Fruit fly (Drosophila melanogaster) whole organism, prepupa: Measurements from ENCODE around the gene Use1.
A peak's percentile ranks its signal among the peaks of the same experiment; 100 is the strongest.

Source experiments
- Blimp-1 ChIP-seq: fragments of 200-800 bp; sonication (Bioruptor generic); optimal IDR thresholded peaks from 3 replicates; lab custom pipeline; 2017; ENCODE audit warnings: missing biosample characterization, missing genetic modification characterization, mild to moderate bottlenecking, moderate library complexity, missing genetic modification reagents
- CG10631 ChIP-seq: fragments of 200-800 bp; sonication (Bioruptor generic); optimal IDR thresholded peaks from 2 replicates; lab custom pipeline; 2016; ENCODE audit warnings: missing biosample characterization, missing genetic modification characterization
- CG11762 ChIP-seq: fragments of 200-800 bp; sonication (Bioruptor generic); optimal IDR thresholded peaks from 3 replicates; lab custom pipeline; 2016; ENCODE audit warnings: missing biosample characterization, missing genetic modification characterization; ENCODE audit not compliant: insufficient read depth
- CG15336 ChIP-seq: fragments of 200-800 bp; sonication (Bioruptor generic); IDR thresholded peaks from 2 replicates; pipeline ENCODE4 v1.3.6; 2022; ENCODE audit warnings: missing biosample characterization, missing genetic modification characterization
- CG1621 ChIP-seq: fragments of 200-800 bp; sonication (Bioruptor generic); optimal IDR thresholded peaks from 3 replicates; lab custom pipeline; 2018; ENCODE audit warnings: missing biosample characterization, mild to moderate bottlenecking, missing genetic modification characterization
- CG16779 ChIP-seq: fragments of 200-800 bp; sonication (Bioruptor generic); optimal IDR thresholded peaks from 3 replicates; lab custom pipeline; 2017; ENCODE audit warnings: missing biosample characterization, mild to moderate bottlenecking, missing genetic modification characterization
- CG3032 ChIP-seq: fragments of 200-800 bp; optimal IDR thresholded peaks from 2 replicates; lab custom pipeline; 2019; ENCODE audit warnings: missing biosample characterization, mild to moderate bottlenecking, missing genetic modification characterization, moderate library complexity
- CG31627 ChIP-seq: fragments of 200-800 bp; sonication (Bioruptor generic); optimal IDR thresholded peaks from 3 replicates; lab custom pipeline; 2016; ENCODE audit warnings: missing biosample characterization, missing genetic modification characterization
- CG3919 ChIP-seq: fragments of 200-800 bp; sonication (Bioruptor generic); optimal IDR thresholded peaks from 3 replicates; lab custom pipeline; 2016; ENCODE audit warnings: missing biosample characterization, missing genetic modification characterization
- CG6163 ChIP-seq: fragments of 200-800 bp; sonication (Bioruptor generic); IDR thresholded peaks from 3 replicates; pipeline ENCODE4 v1.3.6; 2022; ENCODE audit warnings: missing biosample characterization, missing genetic modification characterization
- CG6276 ChIP-seq: fragments of 200-800 bp; sonication (Bioruptor generic); optimal IDR thresholded peaks from 2 replicates; lab custom pipeline; 2017; ENCODE audit warnings: missing biosample characterization, mild to moderate bottlenecking, missing genetic modification characterization
- CG6792 ChIP-seq: fragments of 200-800 bp; sonication (Bioruptor generic); optimal IDR thresholded peaks from 3 replicates; lab custom pipeline; 2016; ENCODE audit warnings: missing biosample characterization, missing genetic modification characterization
- CG6808 ChIP-seq: fragments of 200-800 bp; sonication (Bioruptor generic); optimal IDR thresholded peaks from 3 replicates; lab custom pipeline; 2017; ENCODE audit warnings: missing biosample characterization, missing genetic modification characterization, mild to moderate bottlenecking, moderate library complexity, missing genetic modification reagents
- CG6854 ChIP-seq: fragments of 200-800 bp; sonication (Bioruptor generic); optimal IDR thresholded peaks from 2 replicates; lab custom pipeline; 2017; ENCODE audit warnings: missing biosample characterization, mild to moderate bottlenecking, missing genetic modification characterization
- CG7368 ChIP-seq: fragments of 200-800 bp; sonication (Bioruptor generic); optimal IDR thresholded peaks from 3 replicates; lab custom pipeline; 2016; ENCODE audit warnings: missing biosample characterization, missing genetic modification characterization
- CG8119 ChIP-seq: fragments of 200-800 bp; sonication (Bioruptor generic); IDR thresholded peaks from 3 replicates; pipeline ENCODE4 v1.3.6; 2022; ENCODE audit warnings: missing biosample characterization, missing genetic modification characterization
- CG8319 ChIP-seq: fragments of 200-800 bp; sonication (Bioruptor generic); optimal IDR thresholded peaks from 3 replicates; lab custom pipeline; 2016; ENCODE audit warnings: missing biosample characterization, missing genetic modification characterization
- CG8632 ChIP-seq: fragments of 200-800 bp; sonication (Bioruptor generic); optimal IDR thresholded peaks from 3 replicates; lab custom pipeline; 2016; ENCODE audit warnings: missing biosample characterization, missing genetic modification characterization
- CG9139 ChIP-seq: fragments of 200-800 bp; sonication (Bioruptor generic); optimal IDR thresholded peaks from 3 replicates; lab custom pipeline; 2017; ENCODE audit warnings: missing biosample characterization, mild to moderate bottlenecking, missing genetic modification characterization
- Eip75B ChIP-seq: fragments of 200-800 bp; sonication (Bioruptor generic); optimal IDR thresholded peaks from 3 replicates; lab custom pipeline; 2016; ENCODE audit warnings: missing biosample characterization, missing genetic modification characterization
- Eip78C ChIP-seq: fragments of 200-800 bp; sonication (Bioruptor generic); peaks from one replicate; lab custom pipeline; 2016; ENCODE audit warnings: missing biosample characterization, missing genetic modification characterization
- Ets96B ChIP-seq: fragments of 200-800 bp; optimal IDR thresholded peaks from 2 replicates; lab custom pipeline; 2019; ENCODE audit warnings: missing biosample characterization, mild to moderate bottlenecking, missing genetic modification characterization, moderate library complexity
- Gug ChIP-seq: fragments of 200-800 bp; sonication (Bioruptor generic); IDR thresholded peaks from 2 replicates; pipeline ENCODE4 v1.3.6; 2022; ENCODE audit warnings: missing biosample characterization, missing genetic modification characterization
- Hr38 ChIP-seq: sonication (Bioruptor generic); optimal IDR thresholded peaks from 2 replicates; lab custom pipeline; 2016; ENCODE audit warnings: missing biosample characterization, missing genetic modification characterization
- Hr39 ChIP-seq: fragments of 200-800 bp; sonication (Bioruptor generic); optimal IDR thresholded peaks from 2 replicates; lab custom pipeline; 2016; ENCODE audit warnings: missing biosample characterization, missing genetic modification characterization
- Lpt ChIP-seq: fragments of 200-800 bp; sonication (Bioruptor generic); optimal IDR thresholded peaks from 3 replicates; lab custom pipeline; 2016; ENCODE audit warnings: missing biosample characterization, missing genetic modification characterization
- OdsH ChIP-seq: fragments of 200-800 bp; sonication (Bioruptor generic); optimal IDR thresholded peaks from 3 replicates; lab custom pipeline; 2016; ENCODE audit warnings: missing biosample characterization, missing genetic modification characterization
- Smox ChIP-seq: fragments of 200-800 bp; sonication (Bioruptor generic); optimal IDR thresholded peaks from 3 replicates; lab custom pipeline; 2016; ENCODE audit warnings: missing biosample characterization, missing genetic modification characterization
- Sox102F ChIP-seq: fragments of 200-800 bp; sonication (Bioruptor generic); optimal IDR thresholded peaks from 2 replicates; lab custom pipeline; 2016; ENCODE audit warnings: missing biosample characterization, mild to moderate bottlenecking, missing genetic modification characterization
- Sox15 ChIP-seq: fragments of 200-800 bp; sonication (Bioruptor generic); optimal IDR thresholded peaks from 3 replicates; lab custom pipeline; 2016; ENCODE audit warnings: missing biosample characterization, missing genetic modification characterization
- achi ChIP-seq: fragments of 200-800 bp; sonication (Bioruptor generic); optimal IDR thresholded peaks from 3 replicates; lab custom pipeline; 2016; ENCODE audit warnings: missing biosample characterization, missing genetic modification characterization
- cyc ChIP-seq: fragments of 200-800 bp; sonication (Bioruptor generic); optimal IDR thresholded peaks from 3 replicates; lab custom pipeline; 2016; ENCODE audit warnings: missing biosample characterization, missing genetic modification characterization
- dac ChIP-seq: fragments of 200-800 bp; sonication (Bioruptor generic); optimal IDR thresholded peaks from 2 replicates; lab custom pipeline; 2017; ENCODE audit warnings: missing biosample characterization, mild to moderate bottlenecking, missing genetic modification characterization
- eg ChIP-seq: fragments of 200-800 bp; sonication (Bioruptor generic); IDR thresholded peaks from 3 replicates; pipeline ENCODE4 v1.3.6; 2022; ENCODE audit warnings: missing biosample characterization, missing genetic modification characterization
- esn ChIP-seq: fragments of 200-800 bp; sonication (Bioruptor generic); optimal IDR thresholded peaks from 2 replicates; lab custom pipeline; 2016; ENCODE audit warnings: missing biosample characterization, mild to moderate bottlenecking, missing genetic modification characterization, moderate library complexity
- fd59A ChIP-seq: fragments of 200-800 bp; sonication (Bioruptor generic); optimal IDR thresholded peaks from 2 replicates; lab custom pipeline; 2017; ENCODE audit warnings: missing biosample characterization, mild to moderate bottlenecking, missing genetic modification characterization, missing genetic modification reagents
- fd85E ChIP-seq: fragments of 200-800 bp; sonication (Bioruptor generic); optimal IDR thresholded peaks from 3 replicates; lab custom pipeline; 2016; ENCODE audit warnings: missing biosample characterization, missing genetic modification characterization
- fkh ChIP-seq: fragments of 200-800 bp; sonication (Bioruptor generic); optimal IDR thresholded peaks from 3 replicates; lab custom pipeline; 2017; ENCODE audit warnings: missing biosample characterization, mild to moderate bottlenecking, missing genetic modification characterization, moderate library complexity
- lz ChIP-seq: fragments of 200-800 bp; sonication (Bioruptor generic); optimal IDR thresholded peaks from 3 replicates; lab custom pipeline; 2016; ENCODE audit warnings: missing biosample characterization, missing genetic modification characterization
- net ChIP-seq: fragments of 200-800 bp; sonication (Bioruptor generic); optimal IDR thresholded peaks from 3 replicates; lab custom pipeline; 2016; ENCODE audit warnings: missing biosample characterization, missing genetic modification characterization
- pdm3 ChIP-seq: fragments of 200-800 bp; sonication (Bioruptor generic); optimal IDR thresholded peaks from 3 replicates; lab custom pipeline; 2016; ENCODE audit warnings: missing biosample characterization, missing genetic modification characterization
- salr ChIP-seq, 2 experiments: fragments of 200-800 bp; sonication (Bioruptor generic); optimal IDR thresholded peaks; 3 replicates each; lab custom pipeline; 2016 to 2018; ENCODE audit warnings: missing biosample characterization in 2 of 2, missing genetic modification characterization in 2 of 2, mild to moderate bottlenecking in 1 of 2
- spab ChIP-seq: fragments of 200-800 bp; sonication (Bioruptor generic); optimal IDR thresholded peaks from 2 replicates; lab custom pipeline; 2017; ENCODE audit warnings: missing biosample characterization, mild to moderate bottlenecking, missing genetic modification characterization, missing genetic modification reagents
- svp ChIP-seq: fragments of 200-800 bp; sonication (Bioruptor generic); peaks from one replicate; lab custom pipeline; 2016; ENCODE audit warnings: missing biosample characterization, missing genetic modification characterization
- topi ChIP-seq: fragments of 200-800 bp; sonication (Bioruptor generic); optimal IDR thresholded peaks from 3 replicates; lab custom pipeline; 2016; ENCODE audit warnings: missing biosample characterization, missing genetic modification characterization
- vri ChIP-seq: fragments of 200-800 bp; sonication (Bioruptor generic); optimal IDR thresholded peaks from 3 replicates; lab custom pipeline; 2016; ENCODE audit warnings: missing biosample characterization, mild to moderate bottlenecking, missing genetic modification characterization

Gene Use1

DNA sequence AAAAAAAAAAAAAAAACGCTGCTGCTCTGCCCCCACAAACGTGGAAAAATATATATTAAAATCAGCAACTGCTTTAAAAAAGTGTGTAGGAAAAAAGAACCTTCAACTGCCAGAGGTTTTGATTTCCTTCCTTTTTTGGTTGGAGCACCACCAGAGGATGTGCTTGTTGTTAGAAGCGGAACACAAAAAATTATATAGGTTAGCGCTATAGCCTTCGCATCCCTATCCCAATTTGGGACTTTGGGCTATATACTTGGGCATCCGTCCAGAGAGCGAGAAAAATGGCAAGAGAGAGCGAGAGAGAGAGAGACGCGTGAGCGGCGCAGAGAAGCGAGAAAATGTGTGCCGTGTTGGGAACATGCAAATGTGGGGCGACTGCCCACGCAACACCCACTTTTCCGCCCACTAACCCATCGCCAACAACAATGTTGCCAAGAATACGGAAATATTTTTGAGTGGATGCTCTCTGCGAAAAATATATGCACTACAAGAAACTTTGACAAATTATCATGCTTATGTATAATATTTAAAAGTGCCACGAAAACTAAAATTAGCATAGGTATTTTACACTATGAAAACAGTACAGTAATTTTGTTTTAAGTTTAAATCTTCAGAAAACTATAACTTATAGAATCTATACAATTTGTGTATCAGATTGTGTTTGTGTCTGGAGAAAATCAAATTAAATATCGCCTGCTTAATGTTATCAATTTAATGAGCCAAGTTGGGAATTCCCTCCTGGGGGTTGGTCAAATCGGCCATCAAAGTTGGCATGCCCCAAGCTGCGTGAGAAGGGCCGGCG is 9.9 kb downstream of the Use1 start (continued):
- TF ChIP-seq CG7368 (GFP tag; lab: Kevin White, UChicago) (no peak), Hr38 (GFP tag; lab: Kevin White, UChicago) (no peak), fkh (GFP tag; lab: Kevin White, UChicago) (no peak), spab (GFP tag; lab: Kevin White, UChicago) (no peak), CG6163 (GFP tag; lab: Robert Waterston, UW) (peak; percentile 51; the same call in 1 of the 3 replicates), esn (peak; percentile 14), OdsH (GFP tag; lab: Kevin White, UChicago) (peak; percentile 19), salr (GFP tag; optimal IDR thresholded peaks at IDR 0.05; lab: Kevin White, UChicago) (no peak), net (GFP tag; lab: Kevin White, UChicago) (no peak), CG1621 (tag; lab: Kevin White, UChicago) (no peak), CG11762 (no peak), CG6854 (GFP tag; lab: Kevin White, UChicago) (no peak), pdm3 (GFP tag; lab: Kevin White, UChicago) (peak; percentile 14), Sox102F (no peak), CG8319 (GFP tag; lab: Kevin White, UChicago) (no peak), Sox15 (GFP tag; lab: Kevin White, UChicago) (no peak), eg (peak; percentile 54; the same call in 1 of the 3 replicates), CG8632 (no peak), CG3919 (GFP tag; lab: Kevin White, UChicago) (no peak), cyc (GFP tag; lab: Kevin White, UChicago) (peak; percentile 9), Hr39 (GFP tag; lab: Kevin White, UChicago) (peak; percentile 2), dac (peak; percentile 26), CG6792 (GFP tag; lab: Kevin White, UChicago) (peak; percentile 11), Lpt (GFP tag; lab: Kevin White, UChicago) (peak; percentile 3), Blimp-1 (no peak), achi (GFP tag; lab: Kevin White, UChicago) (peak; percentile 11), CG6808 (GFP tag; lab: Kevin White, UChicago) (no peak), Ets96B (peak; percentile 33), CG3032 (tag; lab: Kevin White, UChicago) (peak; percentile 43), CG6276 (GFP tag; lab: Kevin White, UChicago) (peak; percentile 50), Gug (GFP tag; lab: Robert Waterston, UW) (no peak), Smox (no peak), CG31627 (GFP tag; lab: Kevin White, UChicago) (no peak), fd59A (GFP tag; lab: Kevin White, UChicago) (no peak), lz (no peak), CG8119 (GFP tag; lab: Robert Waterston, UW) (peak; percentile 36; the same call in 1 of the 3 replicates), topi (GFP tag; lab: Kevin White, UChicago) (peak; percentile 17)
- TF ChIP-seq, all 60 proteins: peak for 31

DNA sequence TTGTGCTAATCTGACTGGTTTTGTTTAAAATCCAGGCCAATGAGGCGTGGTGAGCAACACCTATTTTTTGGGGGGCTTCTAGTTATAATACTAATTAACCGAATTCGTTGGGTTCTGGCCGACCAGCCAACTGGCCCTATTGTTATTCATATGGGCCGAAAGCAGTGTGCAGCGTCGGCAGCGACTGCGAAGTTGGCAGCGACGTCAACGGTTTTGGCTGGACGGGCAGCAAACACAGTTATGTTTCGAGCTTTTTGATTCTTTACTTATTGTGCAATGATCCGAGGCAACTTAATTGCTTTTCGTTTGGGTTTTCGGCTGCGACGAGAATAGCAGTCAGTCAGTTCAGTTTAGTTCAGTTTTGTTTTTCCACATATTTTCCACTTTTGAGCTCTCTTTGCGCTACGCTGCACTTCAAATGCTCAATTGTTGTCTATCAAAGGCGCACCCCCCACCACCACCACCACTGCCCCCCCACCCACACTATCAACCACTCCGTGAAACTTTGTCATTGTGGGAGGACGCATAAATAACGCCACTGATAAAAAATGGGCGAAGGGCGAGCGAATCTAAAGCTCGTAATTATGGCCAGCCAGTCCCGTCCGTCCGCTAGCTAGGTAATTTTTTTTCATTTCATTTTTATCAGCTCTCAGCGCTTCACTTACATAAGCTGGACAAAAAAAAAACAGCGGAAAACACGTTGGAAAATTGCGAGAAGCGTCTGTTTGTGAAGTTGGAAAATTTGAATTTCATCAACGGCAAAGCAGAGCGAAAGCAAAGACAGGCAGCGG is 10.8 kb downstream of the Use1 start:
- TF ChIP-seq fd85E (GFP tag; lab: Kevin White, UChicago) (no peak), CG16779 (tag; lab: Kevin White, UChicago) (no peak), Eip78C (GFP tag; lab: Kevin White, UChicago) (no peak), Hr38 (GFP tag; lab: Kevin White, UChicago) (no peak), CG10631 (GFP tag; lab: Kevin White, UChicago) (no peak), CG9139 (GFP tag; lab: Kevin White, UChicago) (no peak), Eip75B (no peak), vri (GFP tag; lab: Kevin White, UChicago) (no peak), CG15336 (no peak), CG3919 (GFP tag; lab: Kevin White, UChicago) (no peak), CG8632 (no peak), svp (GFP tag; lab: Kevin White, UChicago) (no peak)
